Worm (Caenorhabditis elegans) whole organism, L3 larva: ENCODE data around the gene F35C11.3.

Source experiments
- R02D3.7 ChIP-seq: fragments of 150-350 bp; optimal IDR thresholded peaks from 2 replicates; lab custom pipeline; 2014; ENCODE audit warnings: missing biosample characterization, missing genetic modification characterization
- ZK546.5 ChIP-seq: sonication (generic microtip); optimal IDR thresholded peaks from 2 replicates; lab custom pipeline; 2017; ENCODE audit warnings: missing biosample characterization, missing genetic modification characterization
- ama-1 ChIP-seq: fragments of 150-350 bp; optimal IDR thresholded peaks from 2 replicates; lab custom pipeline; 2018
- ceh-28 ChIP-seq: fragments of 150-350 bp; optimal IDR thresholded peaks from 2 replicates; lab custom pipeline; 2014; ENCODE audit warnings: missing biosample characterization, missing genetic modification reagents, missing genetic modification characterization
- elt-2 ChIP-seq: sonication (generic microtip); optimal IDR thresholded peaks from 2 replicates; lab custom pipeline; 2016; ENCODE audit warnings: missing genetic modification reagents, mild to moderate bottlenecking, missing genetic modification characterization, missing compliant biosample characterization
- elt-3 ChIP-seq, 3 experiments: fragments of 150-350 bp in 1 of 3; sonication (generic microtip) in 2 of 3; optimal IDR thresholded peaks; 2 replicates in 2 of 3; 4 replicates in 1 of 3; lab custom pipeline; 2014 to 2017; ENCODE audit warnings: missing biosample characterization in 3 of 3, missing genetic modification characterization in 3 of 3
- fkh-10 ChIP-seq: sonication (generic microtip); optimal IDR thresholded peaks from 2 replicates; lab custom pipeline; 2017; ENCODE audit warnings: missing biosample characterization, missing genetic modification reagents, missing genetic modification characterization
- hmg-11 ChIP-seq: sonication (generic microtip); optimal IDR thresholded peaks from 2 replicates; lab custom pipeline; 2016; ENCODE audit warnings: missing genetic modification characterization, missing compliant biosample characterization
- lin-15B ChIP-seq: fragments of 150-350 bp; optimal IDR thresholded peaks from 2 replicates; lab custom pipeline; 2014; ENCODE audit warnings: missing biosample characterization, missing genetic modification characterization
- mdl-1 ChIP-seq: fragments of 150-350 bp; optimal IDR thresholded peaks from 2 replicates; lab custom pipeline; 2014; ENCODE audit warnings: missing biosample characterization, missing genetic modification characterization
- mml-1 ChIP-seq: fragments of 150-350 bp; sonication (generic microtip); optimal IDR thresholded peaks from 3 replicates; lab custom pipeline; 2014; ENCODE audit warnings: missing biosample characterization, missing genetic modification characterization
- nfya-1 ChIP-seq: sonication (generic microtip); optimal IDR thresholded peaks from 2 replicates; lab custom pipeline; 2017; ENCODE audit warnings: missing genetic modification characterization, mild to moderate bottlenecking, missing compliant biosample characterization, antibody characterized with exemption, moderate library complexity; ENCODE audit not compliant: insufficient read depth
- nhr-12 ChIP-seq: fragments of 150-350 bp; optimal IDR thresholded peaks from 2 replicates; lab custom pipeline; 2014; ENCODE audit warnings: missing biosample characterization, missing genetic modification characterization
- nhr-237 ChIP-seq: fragments of 150-350 bp; optimal IDR thresholded peaks from 2 replicates; lab custom pipeline; 2014; ENCODE audit warnings: missing biosample characterization, missing genetic modification characterization
- nhr-25 ChIP-seq: sonication (generic microtip); optimal IDR thresholded peaks from 2 replicates; lab custom pipeline; 2017; ENCODE audit warnings: missing biosample characterization, missing genetic modification characterization
- nhr-43 ChIP-seq: sonication (generic microtip); optimal IDR thresholded peaks from 2 replicates; lab custom pipeline; 2016; ENCODE audit warnings: mild to moderate bottlenecking, missing genetic modification characterization, missing compliant biosample characterization; ENCODE audit not compliant: poor library complexity, severe bottlenecking
- nhr-76 ChIP-seq: fragments of 150-350 bp; sonication (generic microtip); optimal IDR thresholded peaks from 5 replicates; lab custom pipeline; 2014; ENCODE audit warnings: missing biosample characterization, missing genetic modification characterization
- nhr-77 ChIP-seq: fragments of 150-350 bp; optimal IDR thresholded peaks from 2 replicates; lab custom pipeline; 2014; ENCODE audit warnings: missing biosample characterization, missing genetic modification characterization
- pha-4 ChIP-seq: fragments of 150-350 bp; optimal IDR thresholded peaks from 2 replicates; lab custom pipeline; 2014; ENCODE audit warnings: missing biosample characterization, missing genetic modification reagents, missing genetic modification characterization
- pqm-1 ChIP-seq: fragments of 150-350 bp; optimal IDR thresholded peaks from 2 replicates; lab custom pipeline; 2017; ENCODE audit warnings: missing biosample characterization, missing genetic modification characterization, inconsistent platforms
- sea-2 ChIP-seq: fragments of 150-350 bp; sonication (generic microtip); optimal IDR thresholded peaks from 4 replicates; lab custom pipeline; 2014; ENCODE audit warnings: missing biosample characterization, missing genetic modification reagents, missing genetic modification characterization
- snpc-4 ChIP-seq: fragments of 150-350 bp; optimal IDR thresholded peaks from 2 replicates; lab custom pipeline; 2014; ENCODE audit warnings: missing biosample characterization, missing genetic modification characterization
- unc-39 ChIP-seq: sonication (generic microtip); optimal IDR thresholded peaks from 4 replicates; lab custom pipeline; 2017; ENCODE audit warnings: missing biosample characterization, missing genetic modification characterization
- zag-1 ChIP-seq: fragments of 150-350 bp; optimal IDR thresholded peaks from 2 replicates; lab custom pipeline; 2014; ENCODE audit warnings: missing biosample characterization, missing genetic modification characterization

The F35C11.3 gene

ce11 chrII:8278415-8278814 is 31.8 kb downstream of the F35C11.3 start, which contains the start of the genes mrpl-10 and clec-142:
Gene mrpl-10 (minus strand): TSS chrII:8278515.
Gene clec-142 (plus strand): TSS chrII:8278678.
- TF ChIP-seq mdl-1 (tag; lab: Kevin White, UChicago) = no peak
- TF ChIP-seq snpc-4 (tag; lab: Kevin White, UChicago) = no peak
- no peak for TF ChIP-seq fkh-10
- no peak for TF ChIP-seq R02D3.7
- no peak for TF ChIP-seq zag-1 (tag; lab: Kevin White, UChicago)
- TF ChIP-seq unc-39 = no peak

ce11 chrII:8283158-8283717 is 36.7 kb downstream of the F35C11.3 start, which contains the start of the genes nst-1 and cct-4:
Gene nst-1 (minus strand): TSS chrII:8283208.
Gene cct-4 (plus strand): TSS chrII:8283667.
- peak; percentile 58 for TF ChIP-seq nfya-1 (tag; lab: Kevin White, UChicago)
- TF ChIP-seq pha-4 (tag; lab: Kevin White, UChicago) = peak; percentile 58
- no peak for TF ChIP-seq nhr-25 (tag; lab: Kevin White, UChicago)
- peak; percentile 4 for TF ChIP-seq elt-2 (tag; lab: Kevin White, UChicago)
- TF ChIP-seq lin-15B (tag; lab: Kevin White, UChicago) = peak; percentile 50
- no peak for TF ChIP-seq nhr-43 (tag; lab: Kevin White, UChicago)
- no peak for TF ChIP-seq sea-2 (GFP tag; lab: Kevin White, UChicago)
- TF ChIP-seq hmg-11 (tag; lab: Kevin White, UChicago) = peak; percentile 14
- TF ChIP-seq nhr-12 (tag; lab: Kevin White, UChicago) = no peak
- TF ChIP-seq, all 47 proteins: peak for 5

DNA sequence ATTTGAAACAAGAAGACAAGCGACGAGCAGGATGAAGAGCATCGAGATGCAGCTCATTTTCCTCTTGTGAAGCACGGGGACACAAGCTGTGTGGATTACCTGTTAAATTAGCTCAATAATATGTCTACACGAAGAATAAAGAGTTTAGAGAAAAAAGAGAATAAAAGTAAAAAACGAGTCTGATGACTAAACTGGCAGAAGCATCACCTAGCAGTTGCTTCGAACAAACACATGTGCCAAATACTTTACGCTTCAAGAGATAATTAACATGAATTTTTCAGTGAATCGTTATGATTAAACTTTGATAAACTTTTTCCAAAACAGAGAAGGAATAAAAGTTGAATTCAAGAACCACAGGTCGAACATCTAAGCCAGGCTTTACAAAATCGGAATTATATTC is 48.7 kb downstream of the F35C11.3 start, which contains the start of gene nlp-55:
Gene nlp-55 (minus strand): TSS at position 101 of the 400 bp plus-strand sequence.
- TF ChIP-seq mdl-1 (tag; lab: Kevin White, UChicago) (no peak), elt-3 (tag; optimal IDR thresholded peaks at IDR 0.05; lab: Kevin White, UChicago) (no peak), ZK546.5 (tag; lab: Kevin White, UChicago) (no peak), nhr-43 (tag; lab: Kevin White, UChicago) (no peak), nhr-12 (tag; lab: Kevin White, UChicago) (no peak), pqm-1 (tag; lab: Kevin White, UChicago) (no peak), pha-4 (tag; lab: Kevin White, UChicago) (no peak), nhr-237 (no peak), ceh-28 (tag; lab: Kevin White, UChicago) (no peak), nhr-77 (tag; lab: Kevin White, UChicago) (no peak), fkh-10 (no peak), ama-1 (lab: Kevin White, UChicago) (no peak), mml-1 (tag; lab: Kevin White, UChicago) (no peak), nfya-1 (tag; lab: Kevin White, UChicago) (no peak), nhr-76 (tag; lab: Kevin White, UChicago) (no peak)
